Worm (Caenorhabditis elegans): ENCODE results near the gene dhhc-6.
A peak's percentile ranks its signal among the peaks of the same experiment; 100 is the strongest.

ce11 chrIV:12086498-12086897 lies 38.3 kb upstream of the dhhc-6 start:
- TF ChIP-seq hmg-11 (tag; optimal IDR thresholded peaks at IDR 0.05) (peak; percentile 85), sea-2 (GFP tag; optimal IDR thresholded peaks at IDR 0.05) (no peak), nhr-77 (tag; optimal IDR thresholded peaks at IDR 0.05) (peak; percentile 32), ama-1 (optimal IDR thresholded peaks at IDR 0.05) (peak; percentile 71), unc-62 (GFP tag; optimal IDR thresholded peaks at IDR 0.05) (no peak), ztf-11 (tag; optimal IDR thresholded peaks at IDR 0.05) (no peak), elt-3 (tag; optimal IDR thresholded peaks at IDR 0.05) (peak in 1 of 3 experiments; percentile 59), ceh-28 (tag; optimal IDR thresholded peaks at IDR 0.05) (no peak)

Data from whole organism, L3 larva.